Fruit fly (Drosophila melanogaster) whole organism: Measurements from ENCODE around the gene Ten-a.

Source experiments
- CG8478 ChIP-seq: fragments of >200 bp; optimal IDR thresholded peaks from 2 replicates; lab custom pipeline; 2018; ENCODE audit warnings: inconsistent platforms
- Dll ChIP-seq: fragments of >200 bp; optimal IDR thresholded peaks from 2 replicates; lab custom pipeline; 2017
- pan ChIP-seq: fragments of >200 bp; optimal IDR thresholded peaks from 2 replicates; lab custom pipeline; 2017
- psq ChIP-seq: fragments of >200 bp; optimal IDR thresholded peaks from 2 replicates; lab custom pipeline; 2017

- TF ChIP-seq psq (lab: Kevin White, UChicago) (no peak), CG8478 (lab: Kevin White, UChicago) (no peak), Dll (lab: Kevin White, UChicago) (no peak), pan (lab: Kevin White, UChicago) (no peak)
Observed at dm6 chrX:12276663-12277062, 233.2 kb downstream of the Ten-a start.
